Fruit fly (Drosophila melanogaster): Measurements from ENCODE around the gene Sol1.

Sol1 gene

dm6 chr3R:12448889-12449314 lies 62.9 kb downstream of the Sol1 start, which contains the start of gene CG18549:
TSS of gene CG18549 (plus strand) at chr3R:12449296.
- no peak for TF ChIP-seq Sin3A (optimal IDR thresholded peaks at IDR 0.05)
- no peak for TF ChIP-seq ttk (optimal IDR thresholded peaks at IDR 0.05)
- TF ChIP-seq insv (optimal IDR thresholded peaks at IDR 0.05): no peak

DNA sequence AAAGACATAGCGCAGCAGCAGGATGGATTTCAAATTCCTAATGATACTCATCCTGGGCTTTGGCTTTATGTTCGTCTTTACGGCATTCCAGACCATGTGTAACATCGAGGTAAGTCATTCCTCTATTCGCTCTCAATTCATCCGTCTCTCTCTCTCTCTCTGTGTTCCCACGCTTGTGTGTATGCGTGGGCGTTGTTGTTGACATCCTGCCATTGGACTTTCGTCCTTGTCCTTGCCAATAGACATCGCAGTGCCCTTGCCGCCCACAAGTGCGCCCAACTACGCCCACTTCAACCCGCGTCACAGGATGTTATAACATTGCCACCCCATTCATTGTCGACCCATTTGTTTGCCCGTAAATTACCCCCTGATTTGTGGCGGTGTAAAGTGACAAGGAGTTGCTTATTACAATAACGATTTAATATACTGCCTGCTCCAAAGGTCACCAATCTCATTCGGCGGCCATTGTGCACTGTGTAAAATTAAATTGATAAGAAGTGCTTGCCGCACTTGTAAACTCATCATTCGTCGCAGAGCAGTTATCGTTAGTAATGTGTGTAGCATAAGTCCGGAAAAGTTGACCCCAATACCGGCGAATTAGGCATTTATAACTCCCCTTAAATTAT lies 63.7 kb downstream of the Sol1 start:
- TF ChIP-seq Myc (optimal IDR thresholded peaks at IDR 0.05) (no peak), insv (optimal IDR thresholded peaks at IDR 0.05) (no peak), Sin3A (optimal IDR thresholded peaks at IDR 0.05) (no peak), h (optimal IDR thresholded peaks at IDR 0.05) (no peak), ttk (optimal IDR thresholded peaks at IDR 0.05) (no peak), psq (optimal IDR thresholded peaks at IDR 0.05) (no peak)

DNA sequence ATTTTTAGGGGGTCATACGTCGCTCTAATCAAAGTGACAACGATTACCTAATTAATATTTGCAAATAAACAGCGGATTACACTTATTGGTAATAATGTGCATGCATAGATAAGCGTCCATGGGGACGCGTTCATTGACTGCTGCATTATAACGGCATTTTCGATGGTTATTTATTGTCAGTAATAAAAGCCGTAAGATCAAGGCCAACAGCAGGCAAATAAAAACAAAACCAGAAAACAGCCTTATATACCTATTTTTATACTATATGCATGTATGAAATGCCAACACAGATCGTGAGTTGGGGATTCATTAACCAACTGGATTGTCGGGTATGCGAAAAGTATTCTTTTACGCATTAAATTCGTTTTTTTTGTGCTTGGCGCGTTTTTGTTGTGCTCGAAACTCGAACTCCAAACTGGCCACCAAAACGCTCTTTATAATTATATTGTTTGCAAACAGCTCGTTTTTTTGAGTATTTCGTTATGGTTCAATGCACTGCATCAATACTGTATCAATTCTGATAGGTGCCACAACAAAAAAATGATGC lies 64.7 kb downstream of the Sol1 start:
- TF ChIP-seq ttk (optimal IDR thresholded peaks at IDR 0.05) (no peak), h (optimal IDR thresholded peaks at IDR 0.05) (no peak), Myc (optimal IDR thresholded peaks at IDR 0.05) (no peak), insv (optimal IDR thresholded peaks at IDR 0.05) (no peak), psq (optimal IDR thresholded peaks at IDR 0.05) (no peak), Sin3A (optimal IDR thresholded peaks at IDR 0.05) (no peak)

dm6 chr3R:12451376-12451775 lies 65.3 kb downstream of the Sol1 start:
- TF ChIP-seq Myc (optimal IDR thresholded peaks at IDR 0.05) (no peak), Sin3A (optimal IDR thresholded peaks at IDR 0.05) (no peak), ttk (optimal IDR thresholded peaks at IDR 0.05) (no peak), insv (optimal IDR thresholded peaks at IDR 0.05) (no peak), psq (optimal IDR thresholded peaks at IDR 0.05) (no peak), h (optimal IDR thresholded peaks at IDR 0.05) (no peak)

DNA sequence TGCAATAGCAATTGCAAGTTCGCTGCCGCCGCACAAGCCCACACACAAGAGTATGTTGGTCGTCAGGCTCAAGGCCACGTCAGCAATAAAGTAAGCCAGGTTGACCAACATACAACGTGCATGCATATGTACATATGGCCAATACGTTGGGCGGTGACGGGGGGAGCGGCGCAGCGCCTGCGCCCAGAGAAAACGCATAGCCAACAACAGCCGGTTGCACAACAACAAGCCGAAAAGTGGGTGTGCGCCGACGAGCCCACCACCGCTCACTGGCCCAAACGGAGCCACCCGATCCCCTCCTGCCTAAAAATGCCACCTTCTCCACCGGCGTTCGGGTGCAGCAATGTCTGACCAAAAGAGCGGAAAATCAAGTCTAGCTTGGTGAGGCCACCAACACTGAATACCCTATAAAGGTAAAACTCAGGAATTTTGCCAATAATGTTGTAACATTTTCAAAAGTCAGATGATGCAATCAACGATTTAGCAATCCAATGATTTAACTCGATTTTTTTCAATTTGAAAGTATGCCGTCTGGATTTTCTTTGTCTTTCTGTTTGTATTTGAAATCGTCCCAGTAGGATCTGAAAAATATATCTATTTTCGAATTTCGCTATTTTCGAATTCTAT lies 66.0 kb downstream of the Sol1 start, which contains the start of gene CG5509:
Gene CG5509 (plus strand): TSS at position 577 of the 627 bp plus-strand sequence.
- TF ChIP-seq insv (optimal IDR thresholded peaks at IDR 0.05) (no peak), psq (optimal IDR thresholded peaks at IDR 0.05) (no peak), h (optimal IDR thresholded peaks at IDR 0.05) (no peak), Sin3A (optimal IDR thresholded peaks at IDR 0.05) (no peak), Myc (optimal IDR thresholded peaks at IDR 0.05) (no peak), ttk (optimal IDR thresholded peaks at IDR 0.05) (no peak)

Data from Kc167 (cell line).